Worm (Caenorhabditis elegans) whole organism, mixed stage, embryonic: Measurements from ENCODE around the gene ZK185.5.

Experiments
- blmp-1 ChIP-seq: fragments of 150-350 bp; optimal IDR thresholded peaks from 2 replicates; lab custom pipeline; 2014; ENCODE audit warnings: missing biosample characterization, missing genetic modification characterization
- nhr-28 ChIP-seq: fragments of 150-350 bp; optimal IDR thresholded peaks from 2 replicates; lab custom pipeline; 2014; ENCODE audit warnings: missing biosample characterization, missing genetic modification characterization

DNA sequence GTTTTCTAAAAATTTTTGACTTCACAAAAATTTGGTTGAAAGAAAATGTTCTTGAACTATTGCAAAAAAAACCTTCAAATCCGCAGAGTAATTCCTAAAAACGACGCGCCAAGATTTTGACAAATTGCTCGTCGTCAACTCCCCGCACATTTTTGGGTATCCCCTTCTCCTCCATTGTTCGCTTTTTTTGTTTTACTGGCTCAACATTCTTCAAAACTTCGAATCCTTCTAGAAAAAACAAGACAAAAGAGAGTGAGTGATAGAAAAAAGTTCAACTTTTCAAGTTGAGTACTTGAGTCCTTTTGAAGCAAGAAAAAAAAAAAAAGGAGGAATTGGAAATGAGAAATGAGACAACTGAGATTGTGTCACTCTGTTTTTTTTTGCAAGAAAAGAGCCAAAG is 31.1 kb upstream of the ZK185.5 start:
- no peak for TF ChIP-seq blmp-1 (tag; lab: Kevin White, UChicago)
- TF ChIP-seq nhr-28 (tag; lab: Kevin White, UChicago): no peak
